Fruit fly (Drosophila melanogaster): ENCODE measurements around the gene Larp4B.

Gene Larp4B

dm6 chr3L:3249997-3250774 is 25.5 kb downstream of the Larp4B start (continued):
- TF ChIP-seq CG10565 (GFP tag; optimal IDR thresholded peaks at IDR 0.05) (peak; percentile 80), CG4360 (GFP tag; IDR thresholded peaks at IDR 0.05) (peak; percentile 68), jigr1 (GFP tag; IDR thresholded peaks at IDR 0.05) (peak; percentile 87), Chrac-16 (GFP tag; optimal IDR thresholded peaks at IDR 0.05) (peak; percentile 94), CG34376 (GFP tag; optimal IDR thresholded peaks at IDR 0.05) (peak; percentile 76), ftz-f1 (GFP tag; optimal IDR thresholded peaks at IDR 0.05) (peak; percentile 91), twi (tag; optimal IDR thresholded peaks at IDR 0.05) (peak; percentile 93), CG6791 (GFP tag; IDR thresholded peaks at IDR 0.05; ENCODE audit: partially characterized antibody) (no peak), CG2678 (tag; optimal IDR thresholded peaks at IDR 0.05) (peak; percentile 97), E2f2 (GFP tag; IDR thresholded peaks at IDR 0.05) (peak; percentile 54; the same call in 1 of the 2 replicates), Deaf1 (tag; optimal IDR thresholded peaks at IDR 0.05) (peak; percentile 70), CG11093 (GFP tag; IDR thresholded peaks at IDR 0.05) (peak; percentile 88), ind (GFP tag; optimal IDR thresholded peaks at IDR 0.05) (peak; percentile 95), CG18764 (GFP tag; optimal IDR thresholded peaks at IDR 0.05) (peak; percentile 88), CG8290 (GFP tag; optimal IDR thresholded peaks at IDR 0.05) (peak; percentile 90), CG8290 (tag; optimal IDR thresholded peaks at IDR 0.05) (peak; percentile 68 to 78), Oli (tag; optimal IDR thresholded peaks at IDR 0.05) (peak; percentile 97), Vsx1 (GFP tag; optimal IDR thresholded peaks at IDR 0.05) (peak; percentile 83), pum (GFP tag; optimal IDR thresholded peaks at IDR 0.05) (peak; percentile 95), B-H1 (GFP tag; IDR thresholded peaks at IDR 0.05) (peak; percentile 71), CG12236 (GFP tag; optimal IDR thresholded peaks at IDR 0.05) (peak; percentile 94), dmrt11E (tag; optimal IDR thresholded peaks at IDR 0.05) (peak; percentile 93), CG31441 (GFP tag; IDR thresholded peaks at IDR 0.05) (peak; percentile 96), BEAF-32 (GFP tag; optimal IDR thresholded peaks at IDR 0.05) (peak; percentile 15), Xrp1 (GFP tag; IDR thresholded peaks at IDR 0.05) (peak; percentile 88), CG15269 (tag; optimal IDR thresholded peaks at IDR 0.05) (peak; percentile 94), HmgD (GFP tag; optimal IDR thresholded peaks at IDR 0.05) (peak; percentile 74), CG17361 (GFP tag; IDR thresholded peaks at IDR 0.05) (peak; percentile 99), CG31365 (tag; optimal IDR thresholded peaks at IDR 0.05) (peak; percentile 17), NFAT (GFP tag; IDR thresholded peaks at IDR 0.05) (peak; percentile 83), CG31388 (GFP tag; optimal IDR thresholded peaks at IDR 0.05) (peak; percentile 78), Lim3 (GFP tag; IDR thresholded peaks at IDR 0.05) (0 out of 2 replicates have a peak, but pooled peaks have one; percentile 36), fu2 (GFP tag; optimal IDR thresholded peaks at IDR 0.05) (peak; percentile 96), az2 (GFP tag; optimal IDR thresholded peaks at IDR 0.05) (peak; percentile 97), Ets97D (GFP tag; optimal IDR thresholded peaks at IDR 0.05) (peak; percentile 80), CG12155 (GFP tag; optimal IDR thresholded peaks at IDR 0.05) (peak; percentile 89), ci (GFP tag; IDR thresholded peaks at IDR 0.05) (peak; percentile 79; the same call in 2 of the 3 replicates), Nf-YB (GFP tag; optimal IDR thresholded peaks at IDR 0.05) (peak; percentile 86), wek (GFP tag; optimal IDR thresholded peaks at IDR 0.05) (no peak), Eip74EF (GFP tag; optimal IDR thresholded peaks at IDR 0.05) (peak in 1 of 2 experiments; percentile 95), Gsc (GFP tag; IDR thresholded peaks at IDR 0.05) (peak; percentile 59), salm (tag; optimal IDR thresholded peaks at IDR 0.05) (peak; percentile 79), CG30431 (GFP tag; optimal IDR thresholded peaks at IDR 0.05) (peak; percentile 94), CG18599 (GFP tag; optimal IDR thresholded peaks at IDR 0.05) (peak; percentile 93), prd (optimal IDR thresholded peaks at IDR 0.05) (no peak), prd (GFP tag; IDR thresholded peaks at IDR 0.05) (peak; percentile 93), dysf (GFP tag; IDR thresholded peaks at IDR 0.05) (peak; percentile 93), CG4730 (GFP tag; IDR thresholded peaks at IDR 0.05) (peak; percentile 80), mld (GFP tag; IDR thresholded peaks at IDR 0.05; ENCODE audit: partially characterized antibody) (no peak), gcm2 (GFP tag; optimal IDR thresholded peaks at IDR 0.05) (peak; percentile 90)

Measured in whole organism, embryonic.